Fruit fly (Drosophila melanogaster): ENCODE data around the gene CG17646.

DNA sequence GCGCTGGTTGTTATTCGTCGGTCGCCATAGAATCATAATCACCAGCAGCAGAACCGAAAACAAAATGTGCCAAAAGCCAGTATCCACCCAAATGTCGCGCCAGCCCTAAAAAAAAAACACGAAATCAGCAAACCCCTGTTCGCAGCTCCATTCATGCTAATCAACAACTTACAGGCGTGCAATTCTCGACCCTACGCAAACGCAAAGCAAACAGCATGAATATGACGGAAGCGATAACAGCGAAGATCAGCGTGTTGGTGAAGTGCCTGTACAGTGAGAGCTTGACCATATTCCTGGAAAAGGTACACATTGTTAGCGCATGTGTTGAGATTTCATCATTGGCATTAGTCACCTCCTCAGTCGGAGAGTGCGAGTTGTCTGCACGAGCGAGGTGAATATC lies 24.2 kb upstream of the CG17646 start:
- no peak for TF ChIP-seq EcR (GFP tag; optimal IDR thresholded peaks at IDR 0.05)
- no peak for TF ChIP-seq CG8478 (optimal IDR thresholded peaks at IDR 0.05)
